Worm (Caenorhabditis elegans): ENCODE data around the gene F59B10.4.
A peak's percentile ranks its signal among the peaks of the same experiment; 100 is the strongest.

ce11 chrII:10558345-10558744 is 39.4 kb upstream of the F59B10.4 start:
- TF ChIP-seq nhr-11 (tag; optimal IDR thresholded peaks at IDR 0.05) (peak; percentile 21), ZK546.5 (tag; optimal IDR thresholded peaks at IDR 0.05) (no peak), nhr-23 (tag; optimal IDR thresholded peaks at IDR 0.05) (no peak), fkh-10 (GFP tag; optimal IDR thresholded peaks at IDR 0.05) (no peak), nhr-28 (tag; optimal IDR thresholded peaks at IDR 0.05) (no peak), ama-1 (optimal IDR thresholded peaks at IDR 0.05) (peak; percentile 39), R02D3.7 (tag; optimal IDR thresholded peaks at IDR 0.05) (no peak), tbx-2 (tag; optimal IDR thresholded peaks at IDR 0.05) (no peak), unc-62 (GFP tag; optimal IDR thresholded peaks at IDR 0.05) (no peak), elt-3 (tag; optimal IDR thresholded peaks at IDR 0.05) (no peak), pha-4 (tag; optimal IDR thresholded peaks at IDR 0.05) (no peak), nhr-25 (tag; optimal IDR thresholded peaks at IDR 0.05) (no peak), ztf-11 (tag; optimal IDR thresholded peaks at IDR 0.05) (no peak), elt-2 (tag; optimal IDR thresholded peaks at IDR 0.05) (no peak)
